Worm (Caenorhabditis elegans) whole organism, L2 larva: ENCODE data around the gene dhc-3.

Source experiments
- C34F6.9 ChIP-seq: fragments of 150-350 bp; optimal IDR thresholded peaks from 2 replicates; lab custom pipeline; 2014; ENCODE audit warnings: missing biosample characterization, missing genetic modification characterization
- F13H6.1 ChIP-seq: sonication (generic microtip); optimal IDR thresholded peaks from 2 replicates; lab custom pipeline; 2016; ENCODE audit warnings: missing genetic modification characterization, missing compliant biosample characterization
- R02D3.7 ChIP-seq: fragments of 150-350 bp; optimal IDR thresholded peaks from 2 replicates; lab custom pipeline; 2014; ENCODE audit warnings: missing biosample characterization, missing genetic modification characterization
- Y55F3AM.14 ChIP-seq: fragments of 200-800 bp; sonication (Bioruptor generic); optimal IDR thresholded peaks from 2 replicates; lab custom pipeline; 2018; ENCODE audit warnings: mild to moderate bottlenecking, missing genetic modification characterization, missing compliant biosample characterization
- ZK546.5 ChIP-seq: sonication (generic microtip); optimal IDR thresholded peaks from 2 replicates; lab custom pipeline; 2017; ENCODE audit warnings: missing biosample characterization, missing genetic modification characterization
- alr-1 ChIP-seq: fragments of 150-350 bp; optimal IDR thresholded peaks from 2 replicates; lab custom pipeline; 2014; ENCODE audit warnings: missing biosample characterization, missing genetic modification characterization
- aly-2 ChIP-seq: fragments of 150-350 bp; optimal IDR thresholded peaks from 2 replicates; lab custom pipeline; 2014; ENCODE audit warnings: missing biosample characterization, missing genetic modification characterization
- ama-1 ChIP-seq: fragments of 150-350 bp; optimal IDR thresholded peaks from 2 replicates; lab custom pipeline; 2018; ENCODE audit warnings: inconsistent platforms
- blmp-1 ChIP-seq: sonication (generic microtip); optimal IDR thresholded peaks from 2 replicates; lab custom pipeline; 2017; ENCODE audit warnings: missing genetic modification characterization, mild to moderate bottlenecking, missing compliant biosample characterization, antibody characterized with exemption, moderate library complexity; ENCODE audit not compliant: insufficient read depth
- ceh-16 ChIP-seq: fragments of 150-350 bp; optimal IDR thresholded peaks from 2 replicates; lab custom pipeline; 2014; ENCODE audit warnings: missing biosample characterization, missing genetic modification characterization
- ceh-82 ChIP-seq: fragments of 150-350 bp; optimal IDR thresholded peaks from 2 replicates; lab custom pipeline; 2014; ENCODE audit warnings: missing biosample characterization, missing genetic modification characterization
- crh-2 ChIP-seq: sonication (generic microtip); optimal IDR thresholded peaks from 2 replicates; lab custom pipeline; 2017; ENCODE audit warnings: missing biosample characterization, missing genetic modification characterization
- dmd-4 ChIP-seq: sonication (generic microtip); optimal IDR thresholded peaks from 2 replicates; lab custom pipeline; 2017; ENCODE audit warnings: missing biosample characterization, missing genetic modification characterization
- egl-27 ChIP-seq: sonication (generic microtip); optimal IDR thresholded peaks from 3 replicates; lab custom pipeline; 2017; ENCODE audit warnings: missing biosample characterization, missing genetic modification reagents, missing genetic modification characterization
- elt-1 ChIP-seq: fragments of 150-350 bp; optimal IDR thresholded peaks from 2 replicates; lab custom pipeline; 2014; ENCODE audit warnings: missing biosample characterization, missing genetic modification characterization
- elt-3 ChIP-seq: sonication (generic microtip); optimal IDR thresholded peaks from 2 replicates; lab custom pipeline; 2017; ENCODE audit warnings: missing biosample characterization, missing genetic modification characterization
- fos-1 ChIP-seq: fragments of 150-350 bp; optimal IDR thresholded peaks from 2 replicates; lab custom pipeline; 2014; ENCODE audit warnings: missing biosample characterization, missing genetic modification characterization
- gmeb-1 ChIP-seq: fragments of 150-350 bp; optimal IDR thresholded peaks from 2 replicates; lab custom pipeline; 2014; ENCODE audit warnings: missing biosample characterization, missing genetic modification characterization
- lin-11 ChIP-seq: fragments of 150-350 bp; sonication (generic microtip); optimal IDR thresholded peaks from 2 replicates; lab custom pipeline; 2014; ENCODE audit warnings: missing biosample characterization, missing genetic modification characterization, inconsistent platforms, mixed read lengths
- lin-39 ChIP-seq: fragments of 150-350 bp; optimal IDR thresholded peaks from 2 replicates; lab custom pipeline; 2014; ENCODE audit warnings: missing biosample characterization, missing genetic modification reagents, missing genetic modification characterization
- lsy-2 ChIP-seq, 2 experiments: fragments of 150-350 bp in 1 of 2; sonication (generic microtip) in 1 of 2; optimal IDR thresholded peaks; 2 replicates each; lab custom pipeline; 2014 to 2017; ENCODE audit warnings: missing biosample characterization in 2 of 2, missing genetic modification characterization in 2 of 2
- mab-5 ChIP-seq: fragments of 150-350 bp; optimal IDR thresholded peaks from 2 replicates; lab custom pipeline; 2014; ENCODE audit warnings: missing biosample characterization, missing genetic modification characterization
- mbf-1 ChIP-seq: sonication (generic microtip); optimal IDR thresholded peaks from 2 replicates; lab custom pipeline; 2017; ENCODE audit warnings: missing biosample characterization, missing genetic modification characterization
- mdl-1 ChIP-seq, 2 experiments: fragments of 150-350 bp in 1 of 2; sonication (generic microtip) in 1 of 2; optimal IDR thresholded peaks; 2 replicates each; lab custom pipeline; 2017; ENCODE audit warnings: missing biosample characterization in 2 of 2, missing genetic modification characterization in 2 of 2
- nhr-10 ChIP-seq: sonication (generic microtip); optimal IDR thresholded peaks from 2 replicates; lab custom pipeline; 2017; ENCODE audit warnings: missing biosample characterization, missing genetic modification characterization
- nhr-11 ChIP-seq: fragments of 150-350 bp; optimal IDR thresholded peaks from 2 replicates; lab custom pipeline; 2014; ENCODE audit warnings: missing biosample characterization, missing genetic modification characterization
- nhr-12 ChIP-seq: fragments of 150-350 bp; optimal IDR thresholded peaks from 2 replicates; lab custom pipeline; 2014; ENCODE audit warnings: missing biosample characterization, missing genetic modification characterization
- nhr-129 ChIP-seq: fragments of 150-350 bp; optimal IDR thresholded peaks from 2 replicates; lab custom pipeline; 2014; ENCODE audit warnings: missing biosample characterization, missing genetic modification characterization
- nhr-21 ChIP-seq: fragments of 150-350 bp; optimal IDR thresholded peaks from 2 replicates; lab custom pipeline; 2014; ENCODE audit warnings: missing biosample characterization, missing genetic modification characterization
- nhr-23 ChIP-seq: fragments of 150-350 bp; optimal IDR thresholded peaks from 2 replicates; lab custom pipeline; 2014; ENCODE audit warnings: missing biosample characterization, missing genetic modification reagents, missing genetic modification characterization
- nhr-237 ChIP-seq: fragments of 150-350 bp; optimal IDR thresholded peaks from 2 replicates; lab custom pipeline; 2014; ENCODE audit warnings: missing biosample characterization, missing genetic modification characterization
- nhr-25 ChIP-seq: fragments of 150-350 bp; sonication (generic microtip); optimal IDR thresholded peaks from 3 replicates; lab custom pipeline; 2014; ENCODE audit warnings: missing biosample characterization, missing genetic modification characterization
- nhr-6 ChIP-seq: fragments of 150-350 bp; optimal IDR thresholded peaks from 2 replicates; lab custom pipeline; 2014; ENCODE audit warnings: missing biosample characterization, missing genetic modification characterization
- nhr-77 ChIP-seq: fragments of 150-350 bp; optimal IDR thresholded peaks from 2 replicates; lab custom pipeline; 2014; ENCODE audit warnings: missing biosample characterization, missing genetic modification characterization
- peb-1 ChIP-seq: fragments of 150-350 bp; optimal IDR thresholded peaks from 2 replicates; lab custom pipeline; 2014; ENCODE audit warnings: missing biosample characterization, missing genetic modification characterization
- sem-4 ChIP-seq: fragments of 150-350 bp; optimal IDR thresholded peaks from 2 replicates; lab custom pipeline; 2014; ENCODE audit warnings: missing biosample characterization, missing genetic modification reagents, missing genetic modification characterization
- skn-1 ChIP-seq: sonication (generic microtip); optimal IDR thresholded peaks from 2 replicates; lab custom pipeline; 2017; ENCODE audit warnings: missing biosample characterization, missing genetic modification characterization
- sma-3 ChIP-seq: sonication (generic microtip); optimal IDR thresholded peaks from 2 replicates; lab custom pipeline; 2016; ENCODE audit warnings: missing genetic modification reagents, missing genetic modification characterization, missing compliant biosample characterization
- sma-9 ChIP-seq, 2 experiments: fragments of 150-350 bp in 1 of 2; sonication (generic microtip) in 1 of 2; optimal IDR thresholded peaks; 2 replicates each; lab custom pipeline; 2014 to 2016; ENCODE audit warnings: missing genetic modification characterization in 2 of 2, mild to moderate bottlenecking in 1 of 2, missing biosample characterization in 1 of 2, missing compliant biosample characterization in 1 of 2, missing genetic modification reagents in 1 of 2, moderate library complexity in 1 of 2
- snpc-4 ChIP-seq: fragments of 150-350 bp; optimal IDR thresholded peaks from 2 replicates; lab custom pipeline; 2014; ENCODE audit warnings: missing biosample characterization, missing genetic modification characterization
- unc-39 ChIP-seq: fragments of 150-350 bp; optimal IDR thresholded peaks from 2 replicates; lab custom pipeline; 2014; ENCODE audit warnings: missing biosample characterization, missing genetic modification characterization
- unc-55 ChIP-seq: fragments of 150-350 bp; sonication (generic microtip); optimal IDR thresholded peaks from 3 replicates; lab custom pipeline; 2014; ENCODE audit warnings: missing biosample characterization, missing genetic modification reagents, missing genetic modification characterization
- unc-62 ChIP-seq: fragments of 150-350 bp; optimal IDR thresholded peaks from 2 replicates; lab custom pipeline; 2014; ENCODE audit warnings: missing biosample characterization, missing genetic modification reagents, missing genetic modification characterization
- zag-1 ChIP-seq: fragments of 150-350 bp; optimal IDR thresholded peaks from 2 replicates; lab custom pipeline; 2014; ENCODE audit warnings: missing biosample characterization, missing genetic modification characterization
- ztf-1 ChIP-seq: fragments of 200-800 bp; sonication (Bioruptor generic); conservative IDR thresholded peaks from 2 replicates; pipeline ENCODE4 v1.3.6; 2022; ENCODE audit warnings: missing genetic modification characterization, missing compliant biosample characterization
- ztf-11 ChIP-seq: sonication (generic microtip); optimal IDR thresholded peaks from 2 replicates; lab custom pipeline; 2017; ENCODE audit warnings: missing biosample characterization, missing genetic modification characterization
- ztf-4 ChIP-seq: fragments of 150-350 bp; optimal IDR thresholded peaks from 2 replicates; lab custom pipeline; 2014; ENCODE audit warnings: missing biosample characterization, missing genetic modification characterization

The dhc-3 gene

ce11 chrV:13121266-13121665, 17.5 kb upstream of the dhc-3 start:
- TF ChIP-seq nhr-77 (tag; lab: Kevin White, UChicago) (no peak), zag-1 (no peak), lin-39 (tag; lab: Kevin White, UChicago) (no peak), ztf-4 (no peak)

ce11 chrV:13129895-13130294, 8.9 kb upstream of the dhc-3 start, which contains the start of gene eat-6:
eat-6 (minus strand) TSS chrV:13129995.
- no peak for TF ChIP-seq gmeb-1 (tag; lab: Kevin White, UChicago)
- no peak for TF ChIP-seq blmp-1
- no peak for TF ChIP-seq aly-2 (tag; lab: Kevin White, UChicago)
- TF ChIP-seq nhr-25 (tag; lab: Kevin White, UChicago), result no peak
- TF ChIP-seq ztf-1, result no peak
- no peak for TF ChIP-seq alr-1 (tag; lab: Kevin White, UChicago)
- TF ChIP-seq ama-1 (lab: Kevin White, UChicago), result no peak
- no peak for TF ChIP-seq crh-2 (tag; lab: Kevin White, UChicago)
- TF ChIP-seq mdl-1 (tag; optimal IDR thresholded peaks at IDR 0.05; lab: Kevin White, UChicago), result no peak
- no peak for TF ChIP-seq nhr-6 (tag; lab: Kevin White, UChicago)
- TF ChIP-seq fos-1 (tag; lab: Kevin White, UChicago), result no peak
- TF ChIP-seq nhr-237 (tag; lab: Kevin White, UChicago), result no peak
- TF ChIP-seq ztf-4, result no peak
- no peak for TF ChIP-seq snpc-4 (tag; lab: Kevin White, UChicago)
- no peak for TF ChIP-seq sem-4 (tag; lab: Kevin White, UChicago)
- TF ChIP-seq lin-11 (tag; lab: Kevin White, UChicago), result no peak
- TF ChIP-seq mab-5 (tag; lab: Kevin White, UChicago), result no peak

- TF ChIP-seq nhr-23, result no peak
- TF ChIP-seq R02D3.7 (tag; lab: Kevin White, UChicago), result no peak
- TF ChIP-seq sem-4 (tag; lab: Kevin White, UChicago), result peak; percentile 44
- TF ChIP-seq ztf-4, result no peak
- no peak for TF ChIP-seq Y55F3AM.14
- TF ChIP-seq peb-1, result no peak
- peak; percentile 37 for TF ChIP-seq unc-39 (tag; lab: Kevin White, UChicago)
- no peak for TF ChIP-seq ztf-1
- no peak for TF ChIP-seq elt-1 (tag; lab: Kevin White, UChicago)
- TF ChIP-seq nhr-11, result no peak
- TF ChIP-seq mdl-1 (tag; optimal IDR thresholded peaks at IDR 0.05; lab: Kevin White, UChicago), result no peak
- TF ChIP-seq F13H6.1 (tag; lab: Kevin White, UChicago), result peak; percentile 79
- no peak for TF ChIP-seq snpc-4 (tag; lab: Kevin White, UChicago)
- peak; percentile 64 for TF ChIP-seq fos-1 (tag; lab: Kevin White, UChicago)
- TF ChIP-seq ZK546.5, result no peak
- TF ChIP-seq nhr-10, result no peak
- peak; percentile 17 for TF ChIP-seq mab-5 (tag; lab: Kevin White, UChicago)
- no peak for TF ChIP-seq ztf-11 (tag; lab: Kevin White, UChicago)
- no peak for TF ChIP-seq skn-1 (tag; lab: Kevin White, UChicago)
- no peak for TF ChIP-seq blmp-1
- TF ChIP-seq nhr-129 (tag; lab: Kevin White, UChicago), result peak; percentile 88
- no peak for TF ChIP-seq nhr-77 (tag; lab: Kevin White, UChicago)
- TF ChIP-seq lsy-2 (tag; optimal IDR thresholded peaks at IDR 0.05; lab: Kevin White, UChicago), result peak in 1 of 2 experiments; percentile 44
- no peak for TF ChIP-seq ceh-16 (tag; lab: Kevin White, UChicago)
- no peak for TF ChIP-seq gmeb-1 (tag; lab: Kevin White, UChicago)
- TF ChIP-seq elt-3 (tag; lab: Kevin White, UChicago), result no peak
- no peak for TF ChIP-seq ama-1 (lab: Kevin White, UChicago)
- TF ChIP-seq ceh-82 (tag; lab: Kevin White, UChicago), result no peak
- TF ChIP-seq nhr-237 (tag; lab: Kevin White, UChicago), result no peak
- TF ChIP-seq mbf-1, result no peak
- TF ChIP-seq dmd-4 (tag; lab: Kevin White, UChicago), result no peak
- TF ChIP-seq nhr-6 (tag; lab: Kevin White, UChicago), result no peak
- peak; percentile 78 for TF ChIP-seq unc-55
- TF ChIP-seq egl-27, result no peak
- peak; percentile 74 for TF ChIP-seq C34F6.9 (tag; lab: Kevin White, UChicago)
- no peak for TF ChIP-seq lin-39 (tag; lab: Kevin White, UChicago)
- no peak for TF ChIP-seq sma-3 (GFP tag; lab: Kevin White, UChicago)
- TF ChIP-seq lin-11 (tag; lab: Kevin White, UChicago), result peak; percentile 73
- TF ChIP-seq nhr-21 (tag; lab: Kevin White, UChicago), result peak; percentile 16
- TF ChIP-seq alr-1 (tag; lab: Kevin White, UChicago), result no peak
- peak; percentile 74 for TF ChIP-seq crh-2 (tag; lab: Kevin White, UChicago)
- no peak for TF ChIP-seq unc-62 (GFP tag; lab: Kevin White, UChicago)
- peak; percentile 81 for TF ChIP-seq zag-1
- TF ChIP-seq nhr-25 (tag; lab: Kevin White, UChicago), result no peak
- peak; percentile 57 for TF ChIP-seq sma-9 (GFP tag; optimal IDR thresholded peaks at IDR 0.05; lab: Kevin White, UChicago)
- no peak for TF ChIP-seq sma-9 (tag; optimal IDR thresholded peaks at IDR 0.05; lab: Kevin White, UChicago)
- no peak for TF ChIP-seq aly-2 (tag; lab: Kevin White, UChicago)
- TF ChIP-seq nhr-12 (tag; lab: Kevin White, UChicago), result no peak
These were observed 8.3 kb upstream of the dhc-3 start for ce11 chrV:13130439-13130840.
